Worm (Caenorhabditis elegans): ENCODE measurements around the gene R186.8.

R186.8 gene

DNA sequence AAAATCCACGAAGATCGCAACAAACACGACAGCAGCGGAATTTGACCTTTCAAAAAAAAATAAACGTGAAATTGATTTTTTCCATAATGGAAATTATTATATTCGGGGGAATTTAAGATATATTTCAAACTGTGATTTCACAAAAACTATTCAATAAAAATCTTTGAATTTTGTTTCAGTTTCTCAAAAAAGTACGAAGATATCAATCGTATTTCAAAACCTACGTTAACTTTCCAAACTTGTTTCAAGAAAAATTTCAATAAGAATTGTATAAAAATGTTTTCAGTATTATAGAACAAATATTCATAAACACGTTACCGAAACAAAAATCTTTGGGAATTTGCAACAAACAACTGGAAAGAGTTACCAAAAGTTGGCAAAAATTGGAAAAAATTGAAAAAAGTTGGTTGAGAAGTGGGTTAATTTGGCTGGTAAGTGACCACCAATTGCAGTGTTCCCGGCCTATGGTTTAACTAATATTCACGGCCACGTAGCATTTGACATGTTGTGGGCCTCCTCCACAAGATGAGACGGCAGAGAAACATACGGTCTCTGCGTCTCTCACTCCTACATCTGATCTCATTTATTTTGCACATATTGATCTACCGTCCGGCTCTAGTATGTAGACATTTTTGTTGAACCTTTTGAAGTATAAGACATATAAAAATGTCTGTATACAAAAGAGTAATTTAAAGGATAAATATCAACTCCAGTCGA is 16.8 kb downstream of the R186.8 start, which contains the start of the genes T16G1.9 and T16G1.18:
TSS of gene T16G1.9 (minus strand) at position 51 of the 717 bp plus-strand sequence.
TSS of gene T16G1.18 (plus strand) at position 493 of the 717 bp plus-strand sequence.
- peak; percentile 46 for TF ChIP-seq F13H6.1 (tag; optimal IDR thresholded peaks at IDR 0.05)
- peak; percentile 48 for TF ChIP-seq nhr-129 (tag; optimal IDR thresholded peaks at IDR 0.05)
- TF ChIP-seq elt-3 (tag; optimal IDR thresholded peaks at IDR 0.05): no peak
- peak; percentile 90 for TF ChIP-seq crh-2 (tag; optimal IDR thresholded peaks at IDR 0.05)
- peak; percentile 67 for TF ChIP-seq C34F6.9 (tag; optimal IDR thresholded peaks at IDR 0.05)
- peak; percentile 34 for TF ChIP-seq gmeb-1 (tag; optimal IDR thresholded peaks at IDR 0.05)
- TF ChIP-seq unc-55 (GFP tag; optimal IDR thresholded peaks at IDR 0.05): peak; percentile 55
- TF ChIP-seq unc-62 (GFP tag; optimal IDR thresholded peaks at IDR 0.05): no peak
- peak in 1 of 2 experiments; percentile 70 for TF ChIP-seq lsy-2 (tag; optimal IDR thresholded peaks at IDR 0.05)
- peak; percentile 28 for TF ChIP-seq snpc-4 (tag; optimal IDR thresholded peaks at IDR 0.05)
- TF ChIP-seq ztf-4 (tag; optimal IDR thresholded peaks at IDR 0.05): no peak
- peak; percentile 9 for TF ChIP-seq lin-13 (GFP tag; optimal IDR thresholded peaks at IDR 0.05)
- TF ChIP-seq fos-1 (tag; optimal IDR thresholded peaks at IDR 0.05): peak; percentile 40

DNA sequence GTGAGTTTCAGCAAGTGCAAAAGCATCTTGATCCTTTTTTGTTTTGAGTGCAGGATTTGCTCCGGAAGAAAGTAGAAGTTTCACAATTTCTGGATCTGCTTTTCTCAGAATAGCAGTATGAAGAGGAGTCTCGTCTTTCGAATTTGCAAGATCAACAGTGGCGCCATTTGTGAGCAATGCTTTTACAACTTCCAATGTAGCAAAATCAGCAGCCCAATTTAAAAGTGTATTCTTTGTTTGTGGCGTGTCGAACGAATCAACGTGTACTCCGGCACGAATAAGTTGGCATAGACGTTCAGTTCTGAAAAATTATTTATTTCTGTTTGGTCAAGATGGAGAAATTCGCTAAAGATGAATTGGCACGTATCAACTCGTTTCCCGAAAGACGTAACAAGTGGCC is 18.2 kb downstream of the R186.8 start, which contains the start of gene T16G1.13:
TSS of gene T16G1.13 (plus strand) at position 301 of the 400 bp plus-strand sequence.
- TF ChIP-seq blmp-1 (tag; optimal IDR thresholded peaks at IDR 0.05; ENCODE audit: insufficient read depth) (no peak), nhr-10 (tag; optimal IDR thresholded peaks at IDR 0.05) (no peak), fos-1 (tag; optimal IDR thresholded peaks at IDR 0.05) (no peak), ztf-11 (tag; optimal IDR thresholded peaks at IDR 0.05) (no peak), R02D3.7 (tag; optimal IDR thresholded peaks at IDR 0.05) (no peak), ama-1 (optimal IDR thresholded peaks at IDR 0.05) (no peak), egl-27 (tag; optimal IDR thresholded peaks at IDR 0.05) (no peak), F13H6.1 (tag; optimal IDR thresholded peaks at IDR 0.05) (no peak), nhr-11 (tag; optimal IDR thresholded peaks at IDR 0.05) (no peak), lin-13 (GFP tag; optimal IDR thresholded peaks at IDR 0.05) (no peak), elt-1 (tag; optimal IDR thresholded peaks at IDR 0.05) (no peak), aly-2 (tag; optimal IDR thresholded peaks at IDR 0.05) (no peak), skn-1 (tag; optimal IDR thresholded peaks at IDR 0.05) (no peak), nhr-23 (tag; optimal IDR thresholded peaks at IDR 0.05) (no peak), ztf-4 (tag; optimal IDR thresholded peaks at IDR 0.05) (no peak), lin-39 (tag; optimal IDR thresholded peaks at IDR 0.05) (no peak), mab-5 (tag; optimal IDR thresholded peaks at IDR 0.05) (no peak), nhr-25 (tag; optimal IDR thresholded peaks at IDR 0.05) (no peak), nhr-6 (tag; optimal IDR thresholded peaks at IDR 0.05) (no peak)

DNA sequence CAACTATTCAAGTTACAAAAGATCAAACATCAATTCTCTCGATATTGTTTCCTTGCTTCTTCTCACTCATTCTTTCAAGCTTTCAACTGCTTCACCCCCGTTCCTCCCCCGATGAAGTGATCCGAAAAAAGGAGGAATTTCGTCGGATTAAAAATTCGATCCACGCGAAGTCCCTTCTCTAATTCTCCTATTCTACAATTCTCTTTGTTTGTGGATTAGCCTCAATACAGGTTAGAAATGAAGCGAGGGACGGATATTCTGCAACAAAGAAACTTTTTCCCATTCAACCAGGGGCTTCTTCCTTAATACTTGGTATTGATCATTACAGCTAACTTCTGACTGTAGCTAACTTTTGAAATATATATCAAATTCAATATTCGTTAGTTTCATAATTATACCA is 23.0 kb downstream of the R186.8 start, which contains the start of gene grl-2:
TSS of gene grl-2 (plus strand) at position 301 of the 400 bp plus-strand sequence.
- TF ChIP-seq unc-55 (GFP tag; optimal IDR thresholded peaks at IDR 0.05): no peak
- TF ChIP-seq mbf-1 (tag; optimal IDR thresholded peaks at IDR 0.05): no peak
- TF ChIP-seq nhr-21 (tag; optimal IDR thresholded peaks at IDR 0.05): no peak
- TF ChIP-seq dmd-4 (tag; optimal IDR thresholded peaks at IDR 0.05): no peak

DNA sequence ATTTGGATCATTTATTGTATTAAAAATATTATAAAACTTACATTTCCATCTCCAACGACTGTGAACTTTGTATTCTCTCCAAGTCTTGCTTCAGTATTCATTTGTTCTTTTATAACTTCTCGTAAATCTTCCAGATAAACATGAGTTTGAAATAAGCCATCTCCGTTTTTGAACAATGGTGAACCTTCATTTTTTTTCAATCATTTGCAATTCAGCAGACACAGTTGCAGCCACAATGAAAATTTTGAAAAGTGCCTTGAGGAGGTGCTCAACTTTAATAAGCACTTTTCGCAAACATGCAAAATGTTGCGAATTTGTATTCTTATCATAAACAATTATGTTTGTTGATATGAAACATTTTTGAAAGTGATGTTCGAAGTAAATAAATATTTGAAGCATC is 23.6 kb downstream of the R186.8 start, which contains the start of gene T16G1.3:
TSS of gene T16G1.3 (minus strand) at position 101 of the 400 bp plus-strand sequence.
- TF ChIP-seq nhr-6 (tag; optimal IDR thresholded peaks at IDR 0.05) (no peak), sma-3 (GFP tag; optimal IDR thresholded peaks at IDR 0.05) (no peak), gmeb-1 (tag; optimal IDR thresholded peaks at IDR 0.05) (no peak), nhr-25 (tag; optimal IDR thresholded peaks at IDR 0.05) (no peak), nhr-237 (tag; optimal IDR thresholded peaks at IDR 0.05) (no peak), ceh-82 (tag; optimal IDR thresholded peaks at IDR 0.05) (no peak), nhr-10 (tag; optimal IDR thresholded peaks at IDR 0.05) (no peak), lin-11 (tag; optimal IDR thresholded peaks at IDR 0.05) (no peak), ztf-11 (tag; optimal IDR thresholded peaks at IDR 0.05) (no peak), nhr-23 (tag; optimal IDR thresholded peaks at IDR 0.05) (no peak), nhr-12 (tag; optimal IDR thresholded peaks at IDR 0.05) (no peak), unc-62 (GFP tag; optimal IDR thresholded peaks at IDR 0.05) (no peak), elt-1 (tag; optimal IDR thresholded peaks at IDR 0.05) (no peak), unc-39 (tag; optimal IDR thresholded peaks at IDR 0.05) (no peak), crh-2 (tag; optimal IDR thresholded peaks at IDR 0.05) (no peak), Y55F3AM.14 (GFP tag; optimal IDR thresholded peaks at IDR 0.05) (no peak), aly-2 (tag; optimal IDR thresholded peaks at IDR 0.05) (no peak), nhr-77 (tag; optimal IDR thresholded peaks at IDR 0.05) (no peak), fos-1 (tag; optimal IDR thresholded peaks at IDR 0.05) (no peak)

Data from whole organism, L2 larva.